Worm (Caenorhabditis elegans): ENCODE data around the gene F01G10.9.

The F01G10.9 gene

ce11 chrIV:10214811-10215210, 44.6 kb downstream of the F01G10.9 start, which contains the start of gene abt-1:
Gene abt-1 (minus strand): TSS chrIV:10214911.
- no peak for TF ChIP-seq ceh-16 (tag; optimal IDR thresholded peaks at IDR 0.05)
- TF ChIP-seq snpc-4 (tag; optimal IDR thresholded peaks at IDR 0.05), result no peak
- TF ChIP-seq ztf-4 (tag; optimal IDR thresholded peaks at IDR 0.05), result no peak
- TF ChIP-seq nhr-237 (tag; optimal IDR thresholded peaks at IDR 0.05), result no peak
- TF ChIP-seq elt-1 (tag; optimal IDR thresholded peaks at IDR 0.05), result no peak
- TF ChIP-seq nfya-1 (tag; optimal IDR thresholded peaks at IDR 0.05; ENCODE audit: insufficient read depth), result no peak
- no peak for TF ChIP-seq nhr-11 (tag; optimal IDR thresholded peaks at IDR 0.05)
- TF ChIP-seq fos-1 (tag; optimal IDR thresholded peaks at IDR 0.05), result no peak
- TF ChIP-seq nhr-77 (tag; optimal IDR thresholded peaks at IDR 0.05), result no peak
- TF ChIP-seq nhr-67 (tag; optimal IDR thresholded peaks at IDR 0.05), result no peak
- no peak for TF ChIP-seq fkh-10 (GFP tag; optimal IDR thresholded peaks at IDR 0.05)
- no peak for TF ChIP-seq mml-1 (tag; optimal IDR thresholded peaks at IDR 0.05)
- no peak for TF ChIP-seq fkh-2 (tag; optimal IDR thresholded peaks at IDR 0.05)
- no peak for TF ChIP-seq ceh-28 (tag; optimal IDR thresholded peaks at IDR 0.05)
- no peak for TF ChIP-seq nhr-43 (tag; optimal IDR thresholded peaks at IDR 0.05; ENCODE audit: poor library complexity, severe bottlenecking)
- no peak for TF ChIP-seq aly-2 (tag; optimal IDR thresholded peaks at IDR 0.05)
- no peak for TF ChIP-seq jun-1 (tag; optimal IDR thresholded peaks at IDR 0.05)
- no peak for TF ChIP-seq nhr-28 (tag; optimal IDR thresholded peaks at IDR 0.05)
- no peak for TF ChIP-seq hmg-11 (tag; optimal IDR thresholded peaks at IDR 0.05)
- TF ChIP-seq lsy-12 (tag; optimal IDR thresholded peaks at IDR 0.05), result no peak

ce11 chrIV:10206182-10206581, 53.3 kb downstream of the F01G10.9 start, which contains the start of gene K04D7.6:
Gene K04D7.6 (minus strand): TSS chrIV:10206282.
- TF ChIP-seq fkh-2 (tag; optimal IDR thresholded peaks at IDR 0.05), result no peak
- TF ChIP-seq ceh-28 (tag; optimal IDR thresholded peaks at IDR 0.05), result no peak
- no peak for TF ChIP-seq ztf-4 (tag; optimal IDR thresholded peaks at IDR 0.05)
- no peak for TF ChIP-seq egl-5 (tag; optimal IDR thresholded peaks at IDR 0.05)
- TF ChIP-seq snpc-4 (tag; optimal IDR thresholded peaks at IDR 0.05), result no peak
- TF ChIP-seq R02D3.7 (tag; optimal IDR thresholded peaks at IDR 0.05), result no peak
- no peak for TF ChIP-seq ztf-11 (tag; optimal IDR thresholded peaks at IDR 0.05)
- TF ChIP-seq zag-1 (tag; optimal IDR thresholded peaks at IDR 0.05), result no peak
- no peak for TF ChIP-seq pqm-1 (tag; optimal IDR thresholded peaks at IDR 0.05)
- TF ChIP-seq ZK546.5 (tag; optimal IDR thresholded peaks at IDR 0.05), result no peak
- no peak for TF ChIP-seq nhr-11 (tag; optimal IDR thresholded peaks at IDR 0.05)
- no peak for TF ChIP-seq nhr-28 (tag; optimal IDR thresholded peaks at IDR 0.05)
- TF ChIP-seq ceh-9 (tag; optimal IDR thresholded peaks at IDR 0.05), result no peak
